Worm (Caenorhabditis elegans) whole organism, L1 larva: ENCODE results near the gene grd-7.

ENCODE experiments used
- F16B12.6 ChIP-seq: fragments of 150-350 bp; optimal IDR thresholded peaks from 2 replicates; lab custom pipeline; 2014; ENCODE audit warnings: missing biosample characterization, missing genetic modification characterization
- aly-2 ChIP-seq: fragments of 150-350 bp; optimal IDR thresholded peaks from 2 replicates; lab custom pipeline; 2014; ENCODE audit warnings: missing biosample characterization, missing genetic modification characterization
- ama-1 ChIP-seq: fragments of 150-350 bp; optimal IDR thresholded peaks from 2 replicates; lab custom pipeline; 2014
- dpl-1 ChIP-seq, 3 experiments: fragments of 150-350 bp in 2 of 3; sonication (generic microtip) in 1 of 3; optimal IDR thresholded peaks; 2 replicates each; lab custom pipeline; 2014 to 2017; ENCODE audit warnings: missing biosample characterization in 3 of 3, missing genetic modification characterization in 3 of 3, missing genetic modification reagents in 3 of 3
- egl-27 ChIP-seq, 2 experiments: fragments of 150-350 bp in 1 of 2; sonication (generic microtip); optimal IDR thresholded peaks; 3 replicates each; lab custom pipeline; 2017 to 2018; ENCODE audit warnings: missing biosample characterization in 2 of 2, missing genetic modification characterization in 2 of 2, missing genetic modification reagents in 2 of 2
- elt-2 ChIP-seq: sonication (generic microtip); optimal IDR thresholded peaks from 2 replicates; lab custom pipeline; 2016; ENCODE audit warnings: missing genetic modification characterization, mild to moderate bottlenecking, inconsistent platforms, missing compliant biosample characterization, missing genetic modification reagents
- ets-5 ChIP-seq: fragments of 200-800 bp; sonication (Bioruptor generic); IDR thresholded peaks from 2 replicates; pipeline ENCODE4 v1.3.6; 2022; ENCODE audit warnings: missing genetic modification characterization, missing compliant biosample characterization
- fkh-8 ChIP-seq: sonication (generic microtip); optimal IDR thresholded peaks from 2 replicates; lab custom pipeline; 2016; ENCODE audit warnings: mild to moderate bottlenecking, missing genetic modification characterization, missing compliant biosample characterization
- hlh-17 ChIP-seq: fragments of 200-800 bp; sonication (Bioruptor generic); optimal IDR thresholded peaks from 2 replicates; lab custom pipeline; 2018; ENCODE audit warnings: missing genetic modification characterization, mild to moderate bottlenecking, missing compliant biosample characterization, moderate library complexity, borderline replicate concordance
- isw-1 ChIP-seq: fragments of 200-800 bp; sonication (Bioruptor generic); IDR thresholded peaks from 2 replicates; pipeline ENCODE4 v1.3.6; 2022; ENCODE audit warnings: missing genetic modification characterization, missing compliant biosample characterization
- lin-14 ChIP-seq: fragments of 200-800 bp; sonication (Bioruptor generic); optimal IDR thresholded peaks from 2 replicates; lab custom pipeline; 2018; ENCODE audit warnings: mild to moderate bottlenecking, missing genetic modification characterization, moderate library complexity, missing compliant biosample characterization
- lin-15B ChIP-seq: fragments of 150-350 bp; sonication (generic microtip); optimal IDR thresholded peaks from 3 replicates; lab custom pipeline; 2014; ENCODE audit warnings: missing biosample characterization, missing genetic modification characterization
- lin-39 ChIP-seq: fragments of 150-350 bp; optimal IDR thresholded peaks from 2 replicates; lab custom pipeline; 2014; ENCODE audit warnings: missing biosample characterization, missing genetic modification reagents, missing genetic modification characterization
- mab-9 ChIP-seq: fragments of 200-800 bp; sonication (Bioruptor generic); IDR thresholded peaks from 2 replicates; pipeline ENCODE4 v1.3.6; 2022; ENCODE audit warnings: missing genetic modification reagents, missing genetic modification characterization, missing compliant biosample characterization
- nhr-20 ChIP-seq: sonication (generic microtip); optimal IDR thresholded peaks from 2 replicates; lab custom pipeline; 2016; ENCODE audit warnings: mild to moderate bottlenecking, missing genetic modification characterization, missing compliant biosample characterization
- nhr-71 ChIP-seq: sonication (generic microtip); optimal IDR thresholded peaks from 2 replicates; lab custom pipeline; 2016; ENCODE audit warnings: mild to moderate bottlenecking, missing genetic modification characterization, moderate library complexity, missing compliant biosample characterization
- pax-3 ChIP-seq: fragments of 200-800 bp; sonication (Bioruptor generic); optimal IDR thresholded peaks from 2 replicates; lab custom pipeline; 2018; ENCODE audit warnings: mild to moderate bottlenecking, missing genetic modification characterization, moderate library complexity, missing compliant biosample characterization
- rnt-1 ChIP-seq: sonication (generic microtip); optimal IDR thresholded peaks from 2 replicates; lab custom pipeline; 2016; ENCODE audit warnings: mild to moderate bottlenecking, missing genetic modification characterization, moderate library complexity, missing compliant biosample characterization
- skn-1 ChIP-seq: fragments of 150-350 bp; optimal IDR thresholded peaks from 2 replicates; lab custom pipeline; 2014; ENCODE audit warnings: missing biosample characterization, missing genetic modification characterization
- sox-4 ChIP-seq: sonication (generic microtip); optimal IDR thresholded peaks from 2 replicates; lab custom pipeline; 2016; ENCODE audit warnings: missing genetic modification characterization, missing compliant biosample characterization
- unc-62 ChIP-seq: fragments of 150-350 bp; optimal IDR thresholded peaks from 2 replicates; lab custom pipeline; 2014; ENCODE audit warnings: missing biosample characterization, missing genetic modification reagents, missing genetic modification characterization
- vab-15 ChIP-seq: sonication (generic microtip); optimal IDR thresholded peaks from 2 replicates; lab custom pipeline; 2017; ENCODE audit warnings: missing genotype, mild to moderate bottlenecking, missing genetic modification characterization, missing compliant biosample characterization
- ztf-4 ChIP-seq: fragments of 150-350 bp; optimal IDR thresholded peaks from 2 replicates; lab custom pipeline; 2014; ENCODE audit warnings: missing biosample characterization, missing genetic modification characterization

grd-7 gene

ce11 chrX:7225028-7225427 is 44.3 kb downstream of the grd-7 start:
- TF ChIP-seq lin-14 (peak; percentile 21), isw-1 (GFP tag; lab: Robert Waterston, UW) (no peak), dpl-1 (GFP tag; optimal IDR thresholded peaks at IDR 0.05; lab: Kevin White, UChicago) (no peak), vab-15 (tag; lab: Kevin White, UChicago) (no peak), elt-2 (tag; lab: Kevin White, UChicago) (no peak), hlh-17 (GFP tag; lab: Kevin White, UChicago) (no peak), nhr-20 (tag; lab: Kevin White, UChicago) (peak; percentile 8), sox-4 (tag; lab: Kevin White, UChicago) (no peak), fkh-8 (no peak), nhr-71 (tag; lab: Kevin White, UChicago) (peak; percentile 41), mab-9 (GFP tag; lab: Robert Waterston, UW) (no peak), aly-2 (tag; lab: Kevin White, UChicago) (no peak), pax-3 (tag; lab: Kevin White, UChicago) (no peak), rnt-1 (tag; lab: Kevin White, UChicago) (peak; percentile 53), unc-62 (GFP tag; lab: Kevin White, UChicago) (no peak), egl-27 (tag; optimal IDR thresholded peaks at IDR 0.05; lab: Kevin White, UChicago) (no peak)

ce11 chrX:7224510-7224909 is 44.8 kb downstream of the grd-7 start:
- TF ChIP-seq lin-14 (peak; percentile 28), ama-1 (no peak)

ce11 chrX:7222383-7222782 is 46.9 kb downstream of the grd-7 start:
- TF ChIP-seq F16B12.6 (tag; lab: Kevin White, UChicago) (no peak), ztf-4 (no peak), lin-14 (peak; percentile 50), skn-1 (tag; lab: Kevin White, UChicago) (no peak), rnt-1 (tag; lab: Kevin White, UChicago) (no peak), lin-39 (tag; lab: Kevin White, UChicago) (no peak)

ce11 chrX:7220209-7220608 is 49.1 kb downstream of the grd-7 start:
- TF ChIP-seq lin-15B (tag; lab: Kevin White, UChicago) (no peak), ets-5 (GFP tag; lab: Robert Waterston, UW) (no peak)
- TF ChIP-seq, all 84 proteins: peak for 0
